Fruit fly (Drosophila melanogaster): Measurements from ENCODE around the gene CG9114.

DNA sequence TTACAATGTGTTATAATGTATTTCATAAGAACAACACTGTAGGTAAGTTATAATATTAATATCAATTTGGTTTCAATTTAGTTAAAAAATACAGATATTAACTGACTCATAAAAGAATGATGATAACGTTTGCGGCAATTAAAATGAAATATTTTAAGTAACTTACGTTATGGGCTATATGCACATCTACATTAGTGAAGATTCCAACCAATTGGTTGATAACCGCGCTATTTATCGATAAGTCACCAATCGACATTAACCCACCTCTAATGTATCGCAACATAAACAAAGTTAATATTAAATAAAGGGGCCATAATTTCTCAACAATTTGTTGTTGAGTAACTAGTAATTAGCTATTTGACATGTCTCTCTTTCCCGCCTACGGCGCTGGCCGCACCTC, 40.2 kb downstream of the CG9114 start, which contains the start of gene CG5877:
- no peak for TF ChIP-seq Blimp-1 (GFP tag; optimal IDR thresholded peaks at IDR 0.05)
- no peak for TF ChIP-seq dsx (GFP tag; optimal IDR thresholded peaks at IDR 0.05; ENCODE audit: poor library complexity, severe bottlenecking)
- TF ChIP-seq CG16779 (tag; optimal IDR thresholded peaks at IDR 0.05): no peak
- no peak for TF ChIP-seq CG15336 (GFP tag; IDR thresholded peaks at IDR 0.05)
- TF ChIP-seq CG8319 (GFP tag; optimal IDR thresholded peaks at IDR 0.05): no peak

All from whole organism, prepupa.